Fruit fly (Drosophila melanogaster): ENCODE measurements around the gene CG31343.

Gene CG31343

DNA sequence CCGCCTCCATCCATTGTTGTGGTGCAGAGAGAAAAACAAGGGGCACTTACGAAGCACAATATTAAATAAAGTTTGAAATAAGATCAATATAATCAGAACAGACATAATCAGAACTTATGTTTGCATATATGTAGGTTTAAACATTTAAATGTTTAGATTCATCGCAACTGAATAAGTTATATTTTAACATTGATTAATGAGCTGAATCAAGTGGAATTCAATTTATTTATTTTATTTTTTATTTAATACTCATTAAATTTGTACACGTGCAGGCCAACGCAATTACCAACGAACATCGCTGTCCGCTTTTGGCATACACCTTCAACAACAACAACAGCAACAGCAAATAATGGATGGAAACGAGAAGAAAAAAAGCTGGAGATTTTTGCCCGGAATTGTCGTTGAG is 46.2 kb upstream of the CG31343 start (continued):
- TF ChIP-seq CG11902 (GFP tag; optimal IDR thresholded peaks at IDR 0.05) (peak; percentile 65), CG34406 (GFP tag; optimal IDR thresholded peaks at IDR 0.05) (peak; percentile 81), CG6854 (GFP tag; optimal IDR thresholded peaks at IDR 0.05) (peak; percentile 0), Lpt (GFP tag; optimal IDR thresholded peaks at IDR 0.05) (peak; percentile 79), Eip75B (GFP tag; optimal IDR thresholded peaks at IDR 0.05) (peak; percentile 79), Hr39 (GFP tag; optimal IDR thresholded peaks at IDR 0.05) (peak; percentile 46), Gug (GFP tag; IDR thresholded peaks at IDR 0.05) (peak; percentile 48), CG3032 (tag; optimal IDR thresholded peaks at IDR 0.05) (peak; percentile 93), CG11762 (GFP tag; optimal IDR thresholded peaks at IDR 0.05; ENCODE audit: insufficient read depth) (peak; percentile 75), esn (GFP tag; optimal IDR thresholded peaks at IDR 0.05) (peak; percentile 76)

dm6 chr3R:21700458-21700857 is 44.6 kb upstream of the CG31343 start:
- TF ChIP-seq Eip78C (GFP tag) (peak; percentile 6), Blimp-1 (GFP tag; optimal IDR thresholded peaks at IDR 0.05) (peak; percentile 72), CG15336 (GFP tag; IDR thresholded peaks at IDR 0.05) (no peak)

DNA sequence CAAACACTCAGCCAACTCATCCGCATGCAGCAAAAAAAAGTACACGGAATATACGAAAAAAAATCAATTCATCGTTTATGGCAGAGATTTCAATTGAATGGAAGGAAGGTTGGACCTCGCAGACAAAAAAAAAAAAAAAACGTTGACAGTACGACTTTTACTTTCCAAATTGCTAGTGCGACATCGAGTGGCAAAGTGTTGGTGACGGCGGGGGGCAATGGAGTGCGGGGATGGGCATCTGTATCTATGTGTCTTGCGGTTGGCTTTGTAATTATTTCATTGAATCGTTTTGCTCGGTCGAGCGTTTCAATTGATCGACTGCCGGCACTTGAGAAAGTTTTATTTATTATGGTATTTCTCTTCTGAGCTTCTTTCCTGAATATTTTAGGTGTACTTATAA is 43.5 kb upstream of the CG31343 start:
- TF ChIP-seq cyc (GFP tag; optimal IDR thresholded peaks at IDR 0.05), result no peak

- TF ChIP-seq CG11294 (GFP tag; IDR thresholded peaks at IDR 0.05) (no peak), achi (GFP tag; optimal IDR thresholded peaks at IDR 0.05) (peak; percentile 58), net (GFP tag; optimal IDR thresholded peaks at IDR 0.05) (peak; percentile 42), ss (GFP tag; optimal IDR thresholded peaks at IDR 0.05) (no peak), cyc (GFP tag; optimal IDR thresholded peaks at IDR 0.05) (no peak), Lpt (GFP tag; optimal IDR thresholded peaks at IDR 0.05) (peak; percentile 60), CG6854 (GFP tag; optimal IDR thresholded peaks at IDR 0.05) (no peak), CG11762 (GFP tag; optimal IDR thresholded peaks at IDR 0.05; ENCODE audit: insufficient read depth) (peak; percentile 31), fkh (GFP tag; optimal IDR thresholded peaks at IDR 0.05) (no peak), CG6276 (GFP tag; optimal IDR thresholded peaks at IDR 0.05) (peak; percentile 80), CG3919 (GFP tag; optimal IDR thresholded peaks at IDR 0.05) (peak; percentile 64), CG32006 (GFP tag; optimal IDR thresholded peaks at IDR 0.05) (peak; percentile 91), CG3032 (tag; optimal IDR thresholded peaks at IDR 0.05) (no peak), CG8632 (GFP tag; optimal IDR thresholded peaks at IDR 0.05) (peak; percentile 36), vri (GFP tag; optimal IDR thresholded peaks at IDR 0.05) (no peak), CG6808 (GFP tag; optimal IDR thresholded peaks at IDR 0.05) (no peak), Met (GFP tag; optimal IDR thresholded peaks at IDR 0.05) (peak; percentile 42), OdsH (GFP tag; optimal IDR thresholded peaks at IDR 0.05) (peak; percentile 63), Sox102F (GFP tag; optimal IDR thresholded peaks at IDR 0.05) (peak; percentile 16), salr (GFP tag; optimal IDR thresholded peaks at IDR 0.05) (peak in 1 of 2 experiments; percentile 62), dsx (GFP tag; optimal IDR thresholded peaks at IDR 0.05; ENCODE audit: poor library complexity, severe bottlenecking) (no peak), CG16779 (tag; optimal IDR thresholded peaks at IDR 0.05) (no peak), CG8319 (GFP tag; optimal IDR thresholded peaks at IDR 0.05) (no peak), CG4318 (GFP tag; optimal IDR thresholded peaks at IDR 0.05) (peak; percentile 81), CG1621 (tag; optimal IDR thresholded peaks at IDR 0.05) (no peak), esn (GFP tag; optimal IDR thresholded peaks at IDR 0.05) (peak; percentile 40), eg (GFP tag; IDR thresholded peaks at IDR 0.05) (peak; percentile 79), CG10669 (GFP tag; optimal IDR thresholded peaks at IDR 0.05) (no peak), topi (GFP tag; optimal IDR thresholded peaks at IDR 0.05) (peak; percentile 33), Hr4 (GFP tag; optimal IDR thresholded peaks at IDR 0.05) (peak; percentile 88), Sox14 (GFP tag; optimal IDR thresholded peaks at IDR 0.05) (no peak), CG11902 (GFP tag; optimal IDR thresholded peaks at IDR 0.05) (no peak), Hr38 (GFP tag; optimal IDR thresholded peaks at IDR 0.05) (no peak), fd85E (GFP tag; optimal IDR thresholded peaks at IDR 0.05) (no peak), spab (GFP tag; optimal IDR thresholded peaks at IDR 0.05) (no peak), CG31627 (GFP tag; optimal IDR thresholded peaks at IDR 0.05) (no peak), lz (GFP tag; optimal IDR thresholded peaks at IDR 0.05) (peak; percentile 16), CG34406 (GFP tag; optimal IDR thresholded peaks at IDR 0.05) (peak; percentile 36), Smox (GFP tag; optimal IDR thresholded peaks at IDR 0.05) (peak; percentile 3)
These were observed 41.7 kb upstream of the CG31343 start for dm6 chr3R:21703346-21703745.

Data from whole organism, prepupa.